Fruit fly (Drosophila melanogaster) whole organism, embryonic: ENCODE data around the gene CG42671.

Experiments used
- Aef1 ChIP-seq: fragments of 200-800 bp; sonication (Bioruptor generic); IDR thresholded peaks from 3 replicates; pipeline ENCODE4 v1.3.6; 2022; ENCODE audit warnings: missing biosample characterization, missing genetic modification characterization
- Asciz ChIP-seq: fragments of 200-800 bp; sonication (Bioruptor generic); optimal IDR thresholded peaks from 2 replicates; lab custom pipeline; 2017; ENCODE audit warnings: missing biosample characterization, mild to moderate bottlenecking, missing genetic modification characterization, missing genetic modification reagents
- B-H2 ChIP-seq: fragments of 200-800 bp; sonication (Bioruptor generic); optimal IDR thresholded peaks from 2 replicates; lab custom pipeline; 2018; ENCODE audit warnings: missing biosample characterization, mild to moderate bottlenecking, missing genetic modification characterization
- CG10321 ChIP-seq: fragments of 200-800 bp; sonication (Bioruptor generic); IDR thresholded peaks from 2 replicates; pipeline ENCODE4 v1.3.6; 2022; ENCODE audit warnings: missing biosample characterization, missing genetic modification characterization
- CG10543 ChIP-seq: fragments of 200-800 bp; sonication (Bioruptor generic); optimal IDR thresholded peaks from 3 replicates; lab custom pipeline; 2017; ENCODE audit warnings: missing biosample characterization, mild to moderate bottlenecking, missing genetic modification characterization, moderate library complexity
- CG10565 ChIP-seq: fragments of 200-800 bp; sonication (Bioruptor generic); optimal IDR thresholded peaks from 3 replicates; lab custom pipeline; 2016; ENCODE audit warnings: missing biosample characterization, mild to moderate bottlenecking, missing genetic modification characterization
- CG10979 ChIP-seq: fragments of 200-800 bp; sonication (Bioruptor generic); optimal IDR thresholded peaks from 2 replicates; lab custom pipeline; 2018; ENCODE audit warnings: missing biosample characterization, mild to moderate bottlenecking, missing genetic modification characterization, moderate library complexity
- CG11085 ChIP-seq: fragments of 200-800 bp; sonication (Bioruptor generic); IDR thresholded peaks from 2 replicates; pipeline ENCODE4 v1.3.6; 2022; ENCODE audit warnings: missing biosample characterization, missing genetic modification characterization
- CG11695 ChIP-seq: fragments of 200-800 bp; sonication (Bioruptor generic); IDR thresholded peaks from 3 replicates; pipeline ENCODE4 v1.3.6; 2022; ENCODE audit warnings: missing biosample characterization, missing genetic modification characterization
- CG11723 ChIP-seq: fragments of 200-800 bp; sonication (Bioruptor generic); optimal IDR thresholded peaks from 2 replicates; lab custom pipeline; 2017; ENCODE audit warnings: missing biosample characterization, mild to moderate bottlenecking, missing genetic modification characterization
- CG12071 ChIP-seq: fragments of 200-800 bp; sonication (Bioruptor generic); optimal IDR thresholded peaks from 3 replicates; lab custom pipeline; 2018; ENCODE audit warnings: missing biosample characterization, mild to moderate bottlenecking, missing genetic modification characterization
- CG14441 ChIP-seq: fragments of 200-800 bp; sonication (Bioruptor generic); IDR thresholded peaks from 2 replicates; pipeline ENCODE4 v1.3.6; 2022; ENCODE audit warnings: missing biosample characterization, missing genetic modification characterization
- CG4424 ChIP-seq: fragments of 200-800 bp; sonication (Bioruptor generic); optimal IDR thresholded peaks from 3 replicates; lab custom pipeline; 2016; ENCODE audit warnings: missing biosample characterization, missing genetic modification characterization
- CG5180 ChIP-seq: fragments of 200-800 bp; sonication (Bioruptor generic); optimal IDR thresholded peaks from 3 replicates; lab custom pipeline; 2017; ENCODE audit warnings: missing biosample characterization, missing genetic modification characterization, mild to moderate bottlenecking, moderate library complexity, missing genetic modification reagents
- CG8290 ChIP-seq, 3 experiments: fragments of 200-800 bp; sonication (Bioruptor generic); optimal IDR thresholded peaks; 2 replicates each; lab custom pipeline; 2016 to 2019; ENCODE audit warnings: missing biosample characterization in 3 of 3, missing genetic modification characterization in 3 of 3, mild to moderate bottlenecking in 2 of 3, moderate library complexity in 1 of 3
- CG8765 ChIP-seq: fragments of 200-800 bp; sonication (Bioruptor generic); IDR thresholded peaks from 2 replicates; pipeline ENCODE4 v1.3.6; 2022; ENCODE audit warnings: missing biosample characterization, missing genetic modification characterization
- Dbx ChIP-seq: fragments of 200-800 bp; sonication (Bioruptor generic); IDR thresholded peaks from 3 replicates; pipeline ENCODE4 v1.3.6; 2022; ENCODE audit warnings: missing biosample characterization, missing genetic modification characterization
- Eip74EF ChIP-seq, 2 experiments: fragments of 200-800 bp in 1 of 2; fragments of >200 bp in 1 of 2; sonication (Bioruptor generic) in 1 of 2; optimal IDR thresholded peaks; 2 replicates each; lab custom pipeline; 2017 to 2019; ENCODE audit warnings: missing biosample characterization in 2 of 2, missing genetic modification characterization in 2 of 2, mild to moderate bottlenecking in 1 of 2, moderate library complexity in 1 of 2
- Fer2 ChIP-seq: fragments of 200-800 bp; sonication (Bioruptor generic); optimal IDR thresholded peaks from 2 replicates; lab custom pipeline; 2018; ENCODE audit warnings: missing biosample characterization, mild to moderate bottlenecking, missing genetic modification characterization, moderate library complexity
- Hand ChIP-seq: fragments of 200-800 bp; sonication (Bioruptor generic); optimal IDR thresholded peaks from 2 replicates; lab custom pipeline; 2017; ENCODE audit warnings: mild to moderate bottlenecking, missing biosample characterization, missing genetic modification reagents, missing genetic modification characterization
- Hmr ChIP-seq: fragments of 200-800 bp; sonication (Bioruptor generic); optimal IDR thresholded peaks from 3 replicates; lab custom pipeline; 2017; ENCODE audit warnings: mild to moderate bottlenecking, missing biosample characterization, missing genetic modification reagents, missing genetic modification characterization
- Hr39 ChIP-seq: fragments of >200 bp; optimal IDR thresholded peaks from 2 replicates; lab custom pipeline; 2017
- Hsf ChIP-seq: fragments of 200-800 bp; sonication (Bioruptor generic); optimal IDR thresholded peaks from 3 replicates; lab custom pipeline; 2016; ENCODE audit warnings: missing biosample characterization, missing genetic modification characterization
- MTF-1 ChIP-seq: fragments of 200-800 bp; sonication (Bioruptor generic); optimal IDR thresholded peaks from 2 replicates; lab custom pipeline; 2018; ENCODE audit warnings: missing biosample characterization, mild to moderate bottlenecking, missing genetic modification characterization, borderline replicate concordance
- Med ChIP-seq: fragments of 200-800 bp; sonication (Bioruptor generic); peaks from one replicate; lab custom pipeline; 2016; ENCODE audit warnings: missing biosample characterization, missing genetic modification characterization, mild to moderate bottlenecking, inconsistent platforms, moderate library complexity
- Ptx1 ChIP-seq: fragments of 200-800 bp; sonication (Bioruptor generic); IDR thresholded peaks from 2 replicates; pipeline ENCODE4 v1.3.6; 2022; ENCODE audit warnings: missing biosample characterization, missing genetic modification characterization
- Scr ChIP-seq: fragments of 200-800 bp; sonication (Bioruptor generic); IDR thresholded peaks from 2 replicates; pipeline ENCODE4 v1.3.6; 2022; ENCODE audit warnings: missing biosample characterization, missing genetic modification characterization; ENCODE audit not compliant: partially characterized antibody
- Sry-β ChIP-seq: fragments of 200-800 bp; sonication (Bioruptor generic); optimal IDR thresholded peaks from 2 replicates; lab custom pipeline; 2018; ENCODE audit warnings: missing biosample characterization, mild to moderate bottlenecking, missing genetic modification characterization, moderate library complexity
- amos ChIP-seq: fragments of 200-800 bp; sonication (Bioruptor generic); IDR thresholded peaks from 2 replicates; pipeline ENCODE4 v1.3.6; 2022; ENCODE audit warnings: missing biosample characterization, missing genetic modification characterization; ENCODE audit not compliant: partially characterized antibody
- bcd ChIP-seq: fragments of 200-800 bp; sonication (Bioruptor generic); optimal IDR thresholded peaks from 2 replicates; lab custom pipeline; 2017; ENCODE audit warnings: missing biosample characterization, mild to moderate bottlenecking, missing genetic modification characterization
- crc ChIP-seq: fragments of 200-800 bp; sonication (Bioruptor generic); optimal IDR thresholded peaks from 2 replicates; lab custom pipeline; 2016; ENCODE audit warnings: missing biosample characterization, missing genetic modification characterization
- dan ChIP-seq: fragments of 200-800 bp; sonication (Bioruptor generic); IDR thresholded peaks from 2 replicates; pipeline ENCODE4 v1.3.6; 2022; ENCODE audit warnings: missing biosample characterization, missing genetic modification characterization
- dpn ChIP-seq, 2 experiments: fragments of 200-800 bp; sonication (Bioruptor generic); optimal IDR thresholded peaks; 3 replicates each; lab custom pipeline; 2016; ENCODE audit warnings: missing biosample characterization in 2 of 2, missing genetic modification characterization in 2 of 2
- eve ChIP-seq, 2 experiments: fragments of >200 bp; optimal IDR thresholded peaks; 2 replicates each; lab custom pipeline; 2017; ENCODE audit warnings: missing biosample characterization in 2 of 2, missing genetic modification characterization in 2 of 2
- fd3F ChIP-seq: fragments of 200-800 bp; sonication (Bioruptor generic); optimal IDR thresholded peaks from 2 replicates; lab custom pipeline; 2018; ENCODE audit warnings: missing biosample characterization, mild to moderate bottlenecking, missing genetic modification characterization, moderate library complexity
- fru ChIP-seq: fragments of >200 bp; optimal IDR thresholded peaks from 2 replicates; lab custom pipeline; 2017
- gcm ChIP-seq: fragments of 200-800 bp; sonication (Bioruptor generic); optimal IDR thresholded peaks from 2 replicates; lab custom pipeline; 2019; ENCODE audit warnings: missing biosample characterization, mild to moderate bottlenecking, missing genetic modification characterization, moderate library complexity
- h ChIP-seq: fragments of >200 bp; optimal IDR thresholded peaks from 2 replicates; lab custom pipeline; 2017
- jigr1 ChIP-seq: fragments of 200-800 bp; sonication (Bioruptor generic); IDR thresholded peaks from 3 replicates; pipeline ENCODE4 v1.3.6; 2022; ENCODE audit warnings: missing biosample characterization, missing genetic modification characterization
- jing ChIP-seq: fragments of 200-800 bp; sonication (Bioruptor generic); optimal IDR thresholded peaks from 2 replicates; lab custom pipeline; 2018; ENCODE audit warnings: missing biosample characterization, mild to moderate bottlenecking, missing genetic modification characterization
- kah ChIP-seq: fragments of 200-800 bp; sonication (Bioruptor generic); optimal IDR thresholded peaks from 2 replicates; lab custom pipeline; 2018; ENCODE audit warnings: missing biosample characterization, mild to moderate bottlenecking, missing genetic modification characterization
- ken ChIP-seq: fragments of 200-800 bp; sonication (Bioruptor generic); IDR thresholded peaks from 3 replicates; pipeline ENCODE4 v1.3.6; 2022; ENCODE audit warnings: missing biosample characterization, missing genetic modification characterization
- peb ChIP-seq: fragments of 200-800 bp; sonication (Bioruptor generic); IDR thresholded peaks from 2 replicates; pipeline ENCODE4 v1.3.6; 2022; ENCODE audit warnings: missing biosample characterization, missing genetic modification characterization
- pum ChIP-seq: fragments of 200-800 bp; sonication (Bioruptor generic); optimal IDR thresholded peaks from 2 replicates; lab custom pipeline; 2016; ENCODE audit warnings: missing biosample characterization, missing genetic modification characterization
- sens ChIP-seq: fragments of 200-800 bp; sonication (Bioruptor generic); peaks from one replicate; lab custom pipeline; 2016; ENCODE audit warnings: missing biosample characterization, missing genetic modification characterization
- slou ChIP-seq: fragments of 200-800 bp; sonication (Bioruptor generic); optimal IDR thresholded peaks from 3 replicates; lab custom pipeline; 2016; ENCODE audit warnings: missing biosample characterization, missing genetic modification characterization
- ssp ChIP-seq: fragments of 200-800 bp; sonication (Bioruptor generic); IDR thresholded peaks from 2 replicates; pipeline ENCODE4 v1.3.6; 2022; ENCODE audit warnings: missing biosample characterization, missing genetic modification characterization
- twi ChIP-seq: fragments of 200-800 bp; optimal IDR thresholded peaks from 2 replicates; lab custom pipeline; 2019; ENCODE audit warnings: missing biosample characterization, mild to moderate bottlenecking, missing genetic modification characterization, moderate library complexity
- tx ChIP-seq: fragments of 200-800 bp; sonication (Bioruptor generic); optimal IDR thresholded peaks from 2 replicates; lab custom pipeline; 2016; ENCODE audit warnings: missing biosample characterization, missing genetic modification characterization
- unc-4 ChIP-seq: fragments of 200-800 bp; sonication (Bioruptor generic); IDR thresholded peaks from 2 replicates; pipeline ENCODE4 v1.3.6; 2022; ENCODE audit warnings: missing biosample characterization, missing genetic modification characterization; ENCODE audit not compliant: partially characterized antibody
- usp ChIP-seq: fragments of >200 bp; optimal IDR thresholded peaks from 2 replicates; lab custom pipeline; 2017; ENCODE audit warnings: missing biosample characterization, missing genetic modification characterization
- vvl ChIP-seq: fragments of 200-800 bp; sonication (Bioruptor generic); IDR thresholded peaks from 2 replicates; pipeline ENCODE4 v1.3.6; 2022; ENCODE audit warnings: missing biosample characterization, missing genetic modification characterization

The CG42671 gene

dm6 chr3L:11210517-11210916, 3.8 kb upstream of the CG42671 start, which contains the start of the genes Ube3a and CG7600 (continued):
- TF ChIP-seq twi: peak; percentile 28
- no peak for TF ChIP-seq Eip74EF (GFP tag; optimal IDR thresholded peaks at IDR 0.05; lab: Kevin White, UChicago)
- TF ChIP-seq CG8290 (GFP tag; optimal IDR thresholded peaks at IDR 0.05; lab: Kevin White, UChicago): peak; percentile 56
- peak in 1 of 2 experiments; percentile 88 for TF ChIP-seq CG8290 (tag; optimal IDR thresholded peaks at IDR 0.05; lab: Kevin White, UChicago)
- TF ChIP-seq bcd: peak; percentile 40
- no peak for TF ChIP-seq fd3F (GFP tag; lab: Kevin White, UChicago)
- no peak for TF ChIP-seq pum (GFP tag; lab: Kevin White, UChicago)
- no peak for TF ChIP-seq Aef1 (GFP tag; lab: Robert Waterston, UW)
- peak; percentile 99 for TF ChIP-seq amos (GFP tag; lab: Robert Waterston, UW)
- no peak for TF ChIP-seq CG11723 (GFP tag; lab: Kevin White, UChicago)
- TF ChIP-seq dpn (GFP tag; optimal IDR thresholded peaks at IDR 0.05; lab: Kevin White, UChicago): peak; percentile 43 to 56
- TF ChIP-seq Sry-β (GFP tag; lab: Kevin White, UChicago): no peak
- peak; percentile 99 for TF ChIP-seq unc-4 (GFP tag; lab: Robert Waterston, UW)
- peak; percentile 67 for TF ChIP-seq Hmr (GFP tag; lab: Kevin White, UChicago)
- no peak for TF ChIP-seq crc
- no peak for TF ChIP-seq CG8765 (GFP tag; lab: Robert Waterston, UW)
- TF ChIP-seq Fer2 (tag; lab: Kevin White, UChicago): no peak
- peak; percentile 17 for TF ChIP-seq kah (GFP tag; lab: Kevin White, UChicago)
- no peak for TF ChIP-seq fru (lab: Kevin White, UChicago)
- no peak for TF ChIP-seq CG10565
- TF ChIP-seq ken: no peak
- TF ChIP-seq Dbx: peak; percentile 66; the same call in 2 of the 3 replicates
- TF ChIP-seq CG10543: peak; percentile 53
- no peak for TF ChIP-seq peb (GFP tag; lab: Robert Waterston, UW)
- TF ChIP-seq Hand (GFP tag; lab: Kevin White, UChicago): peak; percentile 28
- TF ChIP-seq jigr1: no peak
- no peak for TF ChIP-seq CG11695
- TF ChIP-seq Med (GFP tag; lab: Kevin White, UChicago): peak; percentile 94
- TF ChIP-seq sens (GFP tag; lab: Kevin White, UChicago): peak; percentile 89
- no peak for TF ChIP-seq usp (GFP tag; lab: Kevin White, UChicago)
- TF ChIP-seq Asciz (GFP tag; lab: Kevin White, UChicago): no peak
- no peak; the same call in 1 of the 2 replicates for TF ChIP-seq Ptx1
- TF ChIP-seq CG5180 (GFP tag; lab: Kevin White, UChicago): no peak
- peak; percentile 7 for TF ChIP-seq CG12071 (GFP tag; lab: Kevin White, UChicago)
- TF ChIP-seq Scr (GFP tag; lab: Robert Waterston, UW): peak; percentile 98
- no peak for TF ChIP-seq eve (GFP tag; optimal IDR thresholded peaks at IDR 0.05; lab: Kevin White, UChicago)
- no peak for TF ChIP-seq CG14441 (GFP tag; lab: Robert Waterston, UW)
- no peak for TF ChIP-seq dan
- TF ChIP-seq ssp (GFP tag; lab: Robert Waterston, UW): peak; percentile 38; the same call in 1 of the 2 replicates
- no peak for TF ChIP-seq jing (GFP tag; lab: Kevin White, UChicago)
- TF ChIP-seq Hr39 (lab: Kevin White, UChicago): no peak
- peak; percentile 2 for TF ChIP-seq gcm
- no peak for TF ChIP-seq tx (GFP tag; lab: Kevin White, UChicago)
- TF ChIP-seq B-H2 (GFP tag; lab: Kevin White, UChicago): peak; percentile 90
- no peak; the same call in 1 of the 2 replicates for TF ChIP-seq CG11085 (GFP tag; lab: Robert Waterston, UW)
- peak; percentile 28; the same call in 1 of the 2 replicates for TF ChIP-seq vvl
- TF ChIP-seq CG10979 (tag; lab: Kevin White, UChicago): peak; percentile 14
- peak; percentile 3 for TF ChIP-seq MTF-1
- no peak for TF ChIP-seq h (lab: Kevin White, UChicago)
- TF ChIP-seq CG4424: peak; percentile 68
- no peak for TF ChIP-seq slou (GFP tag; lab: Kevin White, UChicago)
- TF ChIP-seq Hsf (GFP tag; lab: Kevin White, UChicago): peak; percentile 53
- no peak for TF ChIP-seq CG10321
